Worm (Caenorhabditis elegans): ENCODE measurements around the gene F38B2.6.

Gene F38B2.6

ce11 chrX:11249392-11249791, 31.7 kb downstream of the F38B2.6 start:
- TF ChIP-seq lin-14 (GFP tag; optimal IDR thresholded peaks at IDR 0.05) = peak; percentile 13
- TF ChIP-seq nhr-20 (tag; optimal IDR thresholded peaks at IDR 0.05) = no peak
- no peak for TF ChIP-seq egl-13 (tag; optimal IDR thresholded peaks at IDR 0.05)
- no peak for TF ChIP-seq dpl-1 (GFP tag; optimal IDR thresholded peaks at IDR 0.05)
- no peak for TF ChIP-seq lin-15B (tag; optimal IDR thresholded peaks at IDR 0.05)
- TF ChIP-seq fkh-8 (tag; optimal IDR thresholded peaks at IDR 0.05) = peak; percentile 4
- no peak for TF ChIP-seq C34B4.2 (tag; optimal IDR thresholded peaks at IDR 0.05)
- TF ChIP-seq elt-2 (tag; optimal IDR thresholded peaks at IDR 0.05) = no peak
- TF ChIP-seq fkh-10 (GFP tag; optimal IDR thresholded peaks at IDR 0.05) = no peak
- no peak for TF ChIP-seq efl-3 (GFP tag; optimal IDR thresholded peaks at IDR 0.05)
- TF ChIP-seq zip-4 (GFP tag; optimal IDR thresholded peaks at IDR 0.05) = no peak
- TF ChIP-seq mdl-1 (tag; optimal IDR thresholded peaks at IDR 0.05) = no peak
- TF ChIP-seq vab-15 (tag; optimal IDR thresholded peaks at IDR 0.05) = no peak
- no peak for TF ChIP-seq nhr-71 (tag; optimal IDR thresholded peaks at IDR 0.05)
- TF ChIP-seq dsc-1 (tag; optimal IDR thresholded peaks at IDR 0.05) = no peak
- TF ChIP-seq blmp-1 (tag; optimal IDR thresholded peaks at IDR 0.05) = peak; percentile 60
- no peak for TF ChIP-seq hlh-4 (tag; optimal IDR thresholded peaks at IDR 0.05)
- TF ChIP-seq nhr-90 (tag; optimal IDR thresholded peaks at IDR 0.05; ENCODE audit: poor library complexity) = no peak
- TF ChIP-seq efl-1 (optimal IDR thresholded peaks at IDR 0.05) = no peak
- TF ChIP-seq efl-1 (GFP tag; optimal IDR thresholded peaks at IDR 0.05 in 1 of 2) = peak in 1 of 2 experiments; percentile 55
- TF ChIP-seq nhr-28 (tag; optimal IDR thresholded peaks at IDR 0.05) = no peak
- no peak for TF ChIP-seq ceh-82 (tag; optimal IDR thresholded peaks at IDR 0.05)
- no peak for TF ChIP-seq nhr-12 (tag; optimal IDR thresholded peaks at IDR 0.05)
- no peak for TF ChIP-seq aly-2 (tag; optimal IDR thresholded peaks at IDR 0.05)
- no peak for TF ChIP-seq ceh-8 (GFP tag; optimal IDR thresholded peaks at IDR 0.05)

- TF ChIP-seq ceh-88 (GFP tag; IDR thresholded peaks at IDR 0.05) = no peak
- TF ChIP-seq sox-4 (tag; optimal IDR thresholded peaks at IDR 0.05) = no peak
- no peak for TF ChIP-seq elt-3 (tag; optimal IDR thresholded peaks at IDR 0.05)
- TF ChIP-seq fkh-10 (GFP tag; optimal IDR thresholded peaks at IDR 0.05) = no peak
- no peak for TF ChIP-seq mab-9 (GFP tag; IDR thresholded peaks at IDR 0.05)
- TF ChIP-seq nhr-237 (tag; optimal IDR thresholded peaks at IDR 0.05) = no peak
- no peak for TF ChIP-seq nhr-11 (tag; optimal IDR thresholded peaks at IDR 0.05)
- no peak for TF ChIP-seq vab-15 (tag; optimal IDR thresholded peaks at IDR 0.05)
- no peak for TF ChIP-seq hpl-2 (GFP tag; optimal IDR thresholded peaks at IDR 0.05)
- TF ChIP-seq pag-3 (tag; optimal IDR thresholded peaks at IDR 0.05; ENCODE audit: borderline replicate concordance, insufficient read depth) = no peak
- TF ChIP-seq C04F5.9 (tag; optimal IDR thresholded peaks at IDR 0.05) = no peak
- peak; percentile 61 for TF ChIP-seq nhr-85 (tag)
- no peak for TF ChIP-seq pqm-1 (tag; optimal IDR thresholded peaks at IDR 0.05)
- no peak for TF ChIP-seq lin-39 (tag; optimal IDR thresholded peaks at IDR 0.05)
- TF ChIP-seq mdl-1 (tag; optimal IDR thresholded peaks at IDR 0.05) = no peak
- TF ChIP-seq ztf-11 (tag; optimal IDR thresholded peaks at IDR 0.05) = no peak
- TF ChIP-seq ces-1 (GFP tag; optimal IDR thresholded peaks at IDR 0.05) = no peak
- TF ChIP-seq lin-14 (GFP tag; optimal IDR thresholded peaks at IDR 0.05) = peak; percentile 41
- no peak for TF ChIP-seq aly-2 (tag; optimal IDR thresholded peaks at IDR 0.05)
- TF ChIP-seq ceh-8 (GFP tag; optimal IDR thresholded peaks at IDR 0.05) = no peak
- TF ChIP-seq mep-1 (tag; optimal IDR thresholded peaks at IDR 0.05) = no peak
- TF ChIP-seq isw-1 (GFP tag; IDR thresholded peaks at IDR 0.05) = no peak
- TF ChIP-seq ama-1 (optimal IDR thresholded peaks at IDR 0.05) = no peak
- no peak for TF ChIP-seq rnt-1 (tag; optimal IDR thresholded peaks at IDR 0.05)
- TF ChIP-seq lsy-2 (tag; optimal IDR thresholded peaks at IDR 0.05) = no peak
- TF ChIP-seq C34B4.2 (tag; optimal IDR thresholded peaks at IDR 0.05) = no peak
- TF ChIP-seq F16B12.6 (tag; optimal IDR thresholded peaks at IDR 0.05) = no peak
- TF ChIP-seq tbx-2 (tag; optimal IDR thresholded peaks at IDR 0.05) = no peak
- peak; percentile 3 for TF ChIP-seq snu-23 (GFP tag; optimal IDR thresholded peaks at IDR 0.05)
- TF ChIP-seq jun-1 (tag; optimal IDR thresholded peaks at IDR 0.05) = no peak
- no peak for TF ChIP-seq tlp-1 (tag; optimal IDR thresholded peaks at IDR 0.05)
- TF ChIP-seq Y116A8C.19 (tag; optimal IDR thresholded peaks at IDR 0.05; ENCODE audit: borderline replicate concordance) = no peak
- no peak for TF ChIP-seq C16A3.4 (tag; optimal IDR thresholded peaks at IDR 0.05)
- TF ChIP-seq ceh-63 (GFP tag; optimal IDR thresholded peaks at IDR 0.05) = no peak
- TF ChIP-seq nhr-71 (tag; optimal IDR thresholded peaks at IDR 0.05) = peak; percentile 48
- TF ChIP-seq elt-2 (tag; optimal IDR thresholded peaks at IDR 0.05) = no peak
- no peak for TF ChIP-seq nhr-84 (tag; optimal IDR thresholded peaks at IDR 0.05)
Observed at ce11 chrX:11248083-11248482, 33.0 kb downstream of the F38B2.6 start.
